Worm (Caenorhabditis elegans) whole organism, dauer: Measurements from ENCODE around the gene mpst-4.
"Not testable (repeated sequence)": the region's sequence is repeated elsewhere in the genome, so short reads cannot be mapped to it uniquely, and the experiment has no call there.

Experiments
- unc-62 ChIP-seq: sonication (generic microtip); optimal IDR thresholded peaks from 2 replicates; lab custom pipeline; 2017; ENCODE audit warnings: missing biosample characterization, missing genetic modification reagents, missing genetic modification characterization

Gene mpst-4

ce11 chrII:4851594-4852106 is 11.6 kb downstream of the mpst-4 start, which contains the start of gene dnj-9:
TSS of gene dnj-9 (plus strand) at chrII:4852056.
- TF ChIP-seq unc-62 (GFP tag; lab: Kevin White, UChicago): no peak

DNA sequence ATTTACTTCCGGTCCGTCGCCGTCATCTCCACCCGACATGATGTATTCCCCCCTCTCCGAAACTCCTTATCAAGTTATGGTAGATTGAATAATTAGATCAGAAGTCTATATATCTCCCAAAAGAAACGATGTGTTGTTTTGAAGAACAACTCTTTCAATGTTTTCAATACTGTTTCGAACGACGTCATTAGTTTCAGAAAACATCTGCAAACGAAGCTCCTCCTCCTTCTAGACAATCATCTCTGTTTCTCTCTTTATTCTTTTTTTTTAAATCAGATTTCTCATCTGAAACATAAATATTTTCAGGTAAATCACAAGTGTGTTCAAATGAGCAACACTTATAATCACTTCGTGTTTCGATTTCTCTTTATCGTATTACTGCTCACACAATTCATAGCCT is 13.4 kb downstream of the mpst-4 start, which contains the start of gene T23B7.3:
T23B7.3 (plus strand) TSS at position 301 of the 400 bp plus-strand sequence.
- TF ChIP-seq unc-62 (GFP tag; lab: Kevin White, UChicago): no peak

- not testable (repeated sequence) for TF ChIP-seq unc-62 (GFP tag; lab: Kevin White, UChicago)
Observed at ce11 chrII:4842143-4842658, 21.1 kb downstream of the mpst-4 start, which contains the start of the genes T23B7.2 and nspd-4. TSS of gene T23B7.2 (minus strand) at chrII:4842243. TSS of gene nspd-4 (plus strand) at chrII:4842608.

- TF ChIP-seq unc-62 (GFP tag; lab: Kevin White, UChicago): no peak
Observed at ce11 chrII:4837659-4838058, 25.6 kb downstream of the mpst-4 start, which contains the start of gene C33F10.12. TSS of gene C33F10.12 (minus strand) at chrII:4837759.

- no peak for TF ChIP-seq unc-62 (GFP tag; lab: Kevin White, UChicago)
Observed at ce11 chrII:4834761-4835160, 28.5 kb downstream of the mpst-4 start, which contains the start of the genes C33F10.11 and C33F10.1. TSS of gene C33F10.11 (minus strand) at chrII:4834861. TSS of gene C33F10.1 (plus strand) at chrII:4835023.

DNA sequence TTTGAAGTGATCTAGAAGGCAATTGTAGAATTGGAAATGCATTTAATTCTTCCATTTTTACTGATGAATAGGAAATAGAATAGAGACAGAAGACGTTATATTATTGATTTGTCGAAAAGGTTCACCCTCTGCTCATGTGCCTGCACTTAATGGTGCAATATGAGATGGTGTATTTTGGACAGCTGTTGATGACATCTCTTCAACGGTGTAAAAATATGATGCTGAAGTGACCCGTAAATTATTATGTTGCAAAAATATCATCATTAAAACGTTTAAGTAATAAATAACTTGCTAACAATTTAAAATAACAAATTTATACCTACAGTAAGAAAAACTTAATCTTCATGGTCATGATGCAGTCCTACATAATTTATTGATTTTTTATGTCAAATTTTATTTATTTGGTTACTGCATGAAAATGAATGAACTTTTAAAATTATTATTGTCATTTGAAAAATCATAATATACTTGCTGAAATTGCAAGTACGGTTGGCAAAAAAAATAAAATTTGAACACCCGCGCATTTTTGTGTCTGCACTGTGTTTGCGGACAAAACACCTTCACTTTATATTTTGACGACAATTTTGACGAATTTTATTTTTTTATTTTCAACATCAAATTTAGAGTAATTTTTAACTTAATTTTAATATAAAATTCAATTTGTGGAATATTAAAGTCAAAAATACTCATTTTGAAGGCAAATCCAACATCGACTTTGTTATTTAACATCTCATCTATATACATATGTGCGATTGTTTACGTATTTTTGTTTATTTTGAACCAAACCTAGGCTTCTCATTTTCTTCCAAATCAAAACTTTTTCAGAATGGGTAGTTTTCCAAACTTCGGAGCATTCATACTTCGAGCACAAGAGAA is 35.3 kb downstream of the mpst-4 start, which contains the start of the genes fbxb-88 and tbck-1:
fbxb-88 (minus strand) TSS at position 151 of the 876 bp plus-strand sequence.
tbck-1 (plus strand) TSS at position 826 of the 876 bp plus-strand sequence.
- TF ChIP-seq unc-62 (GFP tag; lab: Kevin White, UChicago): no peak

- not testable (repeated sequence) for TF ChIP-seq unc-62 (GFP tag; lab: Kevin White, UChicago)
Observed at ce11 chrII:4825133-4825532, 38.1 kb downstream of the mpst-4 start, which contains the start of the genes C33F10.8 and msp-40. TSS of gene C33F10.8 (minus strand) at chrII:4825233. TSS of gene msp-40 (plus strand) at chrII:4825414.

DNA sequence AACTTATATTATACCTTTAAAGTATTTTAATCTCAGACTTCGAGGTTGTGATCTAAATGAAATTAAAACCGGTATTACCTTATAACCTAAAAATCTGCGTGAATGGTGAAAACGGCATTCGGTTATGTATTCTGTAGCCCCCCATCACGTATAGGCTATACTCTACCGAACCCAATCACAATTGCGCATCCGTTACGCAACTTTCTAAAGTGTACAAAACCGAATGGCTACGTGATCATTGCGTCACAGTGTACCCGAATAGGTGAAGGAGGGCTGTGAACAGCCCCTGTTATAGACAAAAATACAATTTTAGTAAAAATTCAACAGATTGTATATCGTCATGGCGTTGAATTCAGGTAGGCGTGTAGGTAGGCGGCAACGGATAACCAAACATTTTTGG is 40.6 kb downstream of the mpst-4 start:
- TF ChIP-seq unc-62 (GFP tag; lab: Kevin White, UChicago): no peak

ce11 chrII:4821739-4822138 is 41.5 kb downstream of the mpst-4 start, which contains the start of gene lact-5:
TSS of gene lact-5 (minus strand) at chrII:4821739.
- no peak for TF ChIP-seq unc-62 (GFP tag; lab: Kevin White, UChicago)

ce11 chrII:4818780-4819179 is 44.5 kb downstream of the mpst-4 start:
- no peak for TF ChIP-seq unc-62 (GFP tag; lab: Kevin White, UChicago)

DNA sequence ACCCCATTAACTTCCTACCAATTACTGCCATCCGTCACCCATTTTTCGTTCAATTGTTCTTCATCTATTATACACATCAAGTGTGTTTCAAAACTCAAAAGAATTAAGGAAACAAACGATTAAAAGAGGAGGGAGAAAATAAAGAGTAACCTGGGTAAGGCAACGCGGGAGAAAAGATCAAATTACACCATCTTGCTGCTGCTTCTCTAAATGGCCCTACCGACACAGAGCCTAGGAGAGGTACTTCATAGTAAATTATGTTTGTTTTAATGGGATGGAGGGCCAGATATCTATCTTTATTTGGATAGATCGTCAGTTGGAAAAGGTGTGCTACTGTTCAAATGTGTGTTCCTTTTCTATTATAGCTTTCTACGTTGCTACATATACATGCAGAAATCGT is 47.9 kb downstream of the mpst-4 start:
- no peak for TF ChIP-seq unc-62 (GFP tag; lab: Kevin White, UChicago)
